Fruit fly (Drosophila melanogaster): ENCODE data around the gene pck.

- TF ChIP-seq rgr (GFP tag; optimal IDR thresholded peaks at IDR 0.05) (no peak), OdsH (GFP tag; optimal IDR thresholded peaks at IDR 0.05) (no peak), Hnf4 (GFP tag; optimal IDR thresholded peaks at IDR 0.05) (no peak), dmrt93B (GFP tag; optimal IDR thresholded peaks at IDR 0.05) (no peak), HLH106 (tag; optimal IDR thresholded peaks at IDR 0.05) (no peak), br (GFP tag; optimal IDR thresholded peaks at IDR 0.05) (no peak), Hr83 (GFP tag; optimal IDR thresholded peaks at IDR 0.05; ENCODE audit: poor library complexity, severe bottlenecking) (no peak), psq (GFP tag; optimal IDR thresholded peaks at IDR 0.05) (no peak), Sp1 (GFP tag; optimal IDR thresholded peaks at IDR 0.05) (no peak)
Observed at dm6 chrX:1472222-1472621, 1.8 kb downstream of the pck start, which contains the start of gene CG14780.

All from whole organism, wandering third instar larva.